Worm (Caenorhabditis elegans): ENCODE data around the gene C56G2.5.

DNA sequence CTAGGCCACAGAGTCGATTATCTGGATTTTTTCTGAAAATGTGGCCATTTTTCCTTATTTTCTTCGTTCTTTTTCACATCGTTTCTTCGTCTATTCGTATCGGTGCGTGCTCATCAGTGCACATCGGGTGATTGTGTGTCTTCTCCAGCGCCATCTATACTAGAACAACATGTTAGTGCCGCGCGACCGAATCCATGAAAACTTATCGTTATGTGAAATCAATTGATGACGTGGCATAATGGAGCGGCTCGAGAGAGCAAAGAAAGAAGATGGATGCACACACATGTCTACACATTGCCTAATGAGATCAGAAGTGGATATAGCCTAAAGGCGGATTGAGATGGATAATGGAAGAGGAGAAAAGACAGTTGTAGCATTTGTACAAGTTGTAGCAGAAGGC lies 11.8 kb downstream of the C56G2.5 start:
- TF ChIP-seq nhr-77 (tag; optimal IDR thresholded peaks at IDR 0.05) (no peak), ama-1 (optimal IDR thresholded peaks at IDR 0.05) (no peak), nhr-237 (tag; optimal IDR thresholded peaks at IDR 0.05) (no peak), peb-1 (tag; optimal IDR thresholded peaks at IDR 0.05) (no peak), mab-5 (tag; optimal IDR thresholded peaks at IDR 0.05) (no peak), nhr-6 (tag; optimal IDR thresholded peaks at IDR 0.05) (no peak), nhr-129 (tag; optimal IDR thresholded peaks at IDR 0.05) (no peak), mdl-1 (tag; optimal IDR thresholded peaks at IDR 0.05) (no peak), nhr-12 (tag; optimal IDR thresholded peaks at IDR 0.05) (no peak), elt-3 (tag; optimal IDR thresholded peaks at IDR 0.05) (no peak), lin-39 (tag; optimal IDR thresholded peaks at IDR 0.05) (no peak)

Data from whole organism, L2 larva.